Fruit fly (Drosophila melanogaster) whole organism, embryonic: Measurements from ENCODE around the gene CG9839.

Experiments used
- Bdp1 ChIP-seq: fragments of 200-800 bp; sonication (Bioruptor generic); optimal IDR thresholded peaks from 3 replicates; lab custom pipeline; 2016; ENCODE audit warnings: missing biosample characterization, missing genetic modification characterization
- Blimp-1 ChIP-seq: fragments of 200-800 bp; sonication (Bioruptor generic); optimal IDR thresholded peaks from 3 replicates; lab custom pipeline; 2018; ENCODE audit warnings: missing biosample characterization, missing genetic modification characterization, mild to moderate bottlenecking, moderate library complexity, missing genetic modification reagents
- Bteb2 ChIP-seq: fragments of 200-800 bp; sonication (Bioruptor generic); optimal IDR thresholded peaks from 2 replicates; lab custom pipeline; 2016; ENCODE audit warnings: missing biosample characterization, missing genetic modification characterization
- C15 ChIP-seq: fragments of 200-800 bp; sonication (Bioruptor generic); IDR thresholded peaks from 3 replicates; pipeline ENCODE4 v1.3.6; 2022; ENCODE audit warnings: missing biosample characterization, missing genetic modification characterization
- CG10462 ChIP-seq: fragments of 200-800 bp; sonication (Bioruptor generic); optimal IDR thresholded peaks from 2 replicates; lab custom pipeline; 2016; ENCODE audit warnings: missing biosample characterization, missing genetic modification characterization
- CG11247 ChIP-seq: fragments of 200-800 bp; sonication (Bioruptor generic); IDR thresholded peaks from 2 replicates; pipeline ENCODE4 v1.3.6; 2022; ENCODE audit warnings: missing biosample characterization, missing genetic modification characterization
- CG11504 ChIP-seq: fragments of 200-800 bp; sonication (Bioruptor generic); optimal IDR thresholded peaks from 3 replicates; lab custom pipeline; 2019; ENCODE audit warnings: missing biosample characterization, mild to moderate bottlenecking, missing genetic modification characterization, moderate library complexity
- CG12071 ChIP-seq: fragments of 200-800 bp; sonication (Bioruptor generic); optimal IDR thresholded peaks from 3 replicates; lab custom pipeline; 2018; ENCODE audit warnings: missing biosample characterization, mild to moderate bottlenecking, missing genetic modification characterization
- CG1233 ChIP-seq: fragments of 200-800 bp; sonication (Bioruptor generic); optimal IDR thresholded peaks from 4 replicates; lab custom pipeline; 2018; ENCODE audit warnings: missing biosample characterization, mild to moderate bottlenecking, missing genetic modification characterization
- CG14014 ChIP-seq: fragments of 200-800 bp; sonication (Bioruptor generic); IDR thresholded peaks from 2 replicates; pipeline ENCODE4 v1.3.6; 2022; ENCODE audit warnings: missing biosample characterization, missing genetic modification characterization
- CG14441 ChIP-seq: fragments of 200-800 bp; sonication (Bioruptor generic); IDR thresholded peaks from 2 replicates; pipeline ENCODE4 v1.3.6; 2022; ENCODE audit warnings: missing biosample characterization, missing genetic modification characterization
- CG15269 ChIP-seq: fragments of 200-800 bp; sonication (Bioruptor generic); optimal IDR thresholded peaks from 2 replicates; lab custom pipeline; 2018; ENCODE audit warnings: missing biosample characterization, mild to moderate bottlenecking, missing genetic modification characterization, moderate library complexity
- CG1602 ChIP-seq: fragments of 200-800 bp; sonication (Bioruptor generic); optimal IDR thresholded peaks from 3 replicates; lab custom pipeline; 2016; ENCODE audit warnings: missing biosample characterization, missing genetic modification characterization
- CG18476 ChIP-seq: fragments of 200-800 bp; sonication (Bioruptor generic); optimal IDR thresholded peaks from 2 replicates; lab custom pipeline; 2016; ENCODE audit warnings: missing biosample characterization, mild to moderate bottlenecking, missing genetic modification characterization
- CG18764 ChIP-seq: fragments of 200-800 bp; sonication (Bioruptor generic); optimal IDR thresholded peaks from 3 replicates; lab custom pipeline; 2016; ENCODE audit warnings: missing biosample characterization, missing genetic modification characterization
- CG2889 ChIP-seq: fragments of 200-800 bp; sonication (Bioruptor generic); IDR thresholded peaks from 3 replicates; pipeline ENCODE4 v1.3.6; 2022; ENCODE audit warnings: missing biosample characterization, missing genetic modification characterization
- CG32772 ChIP-seq: fragments of 200-800 bp; sonication (Bioruptor generic); IDR thresholded peaks from 2 replicates; pipeline ENCODE4 v1.3.6; 2022; ENCODE audit warnings: missing biosample characterization, missing genetic modification characterization
- CG6683 ChIP-seq: fragments of 200-800 bp; sonication (Bioruptor generic); optimal IDR thresholded peaks from 2 replicates; lab custom pipeline; 2017; ENCODE audit warnings: missing biosample characterization, mild to moderate bottlenecking, missing genetic modification characterization, missing genetic modification reagents
- D19A ChIP-seq: fragments of 200-800 bp; optimal IDR thresholded peaks from 3 replicates; lab custom pipeline; 2019; ENCODE audit warnings: missing biosample characterization, mild to moderate bottlenecking, missing genetic modification characterization, moderate library complexity
- D19B ChIP-seq: fragments of 200-800 bp; sonication (Bioruptor generic); optimal IDR thresholded peaks from 2 replicates; lab custom pipeline; 2017; ENCODE audit warnings: missing biosample characterization, mild to moderate bottlenecking, missing genetic modification characterization
- Doc2 ChIP-seq: fragments of 200-800 bp; sonication (Bioruptor generic); IDR thresholded peaks from 2 replicates; pipeline ENCODE4 v1.3.6; 2022; ENCODE audit warnings: missing biosample characterization, missing genetic modification characterization
- E2f1 ChIP-seq: fragments of 200-800 bp; sonication (Bioruptor generic); IDR thresholded peaks from 2 replicates; pipeline ENCODE4 v1.3.6; 2022; ENCODE audit warnings: missing biosample characterization, missing genetic modification characterization
- Fer2 ChIP-seq: fragments of 200-800 bp; sonication (Bioruptor generic); optimal IDR thresholded peaks from 2 replicates; lab custom pipeline; 2018; ENCODE audit warnings: missing biosample characterization, mild to moderate bottlenecking, missing genetic modification characterization, moderate library complexity
- Hr51 ChIP-seq, 2 experiments: fragments of 200-800 bp; sonication (Bioruptor generic); optimal IDR thresholded peaks; 2 replicates in 1 of 2; 3 replicates in 1 of 2; lab custom pipeline; 2016 to 2018; ENCODE audit warnings: missing biosample characterization in 2 of 2, missing genetic modification characterization in 2 of 2, mild to moderate bottlenecking in 1 of 2, moderate library complexity in 1 of 2
- Med ChIP-seq: fragments of 200-800 bp; sonication (Bioruptor generic); peaks from one replicate; lab custom pipeline; 2016; ENCODE audit warnings: missing biosample characterization, missing genetic modification characterization, mild to moderate bottlenecking, inconsistent platforms, moderate library complexity
- Mrtf ChIP-seq: fragments of 200-800 bp; sonication (Bioruptor generic); IDR thresholded peaks from 3 replicates; pipeline ENCODE4 v1.3.6; 2022; ENCODE audit warnings: missing biosample characterization, missing genetic modification characterization
- NK7.1 ChIP-seq: fragments of 200-800 bp; sonication (Bioruptor generic); optimal IDR thresholded peaks from 3 replicates; lab custom pipeline; 2016; ENCODE audit warnings: missing biosample characterization, missing genetic modification characterization
- Stat92E ChIP-seq, 3 experiments: fragments of >200 bp in 2 of 3; fragments of 200-800 bp in 1 of 3; sonication (Bioruptor generic) in 1 of 3; optimal IDR thresholded peaks; 2 replicates each; lab custom pipeline; 2017 to 2019; ENCODE audit warnings: missing biosample characterization in 3 of 3, missing genetic modification characterization in 3 of 3, mild to moderate bottlenecking in 1 of 3, moderate library complexity in 1 of 3
- Trl ChIP-seq, 3 experiments: fragments of >200 bp in 2 of 3; fragments of 200-800 bp in 1 of 3; sonication (Bioruptor generic) in 1 of 3; optimal IDR thresholded peaks; 2 replicates in 1 of 3; 3 replicates in 2 of 3; lab custom pipeline; 2016 to 2017; ENCODE audit warnings: missing biosample characterization in 1 of 3, missing genetic modification characterization in 1 of 3
- al ChIP-seq: fragments of 200-800 bp; sonication (Bioruptor generic); IDR thresholded peaks from 2 replicates; pipeline ENCODE4 v1.3.6; 2022; ENCODE audit warnings: missing biosample characterization, missing genetic modification characterization
- bcd ChIP-seq: fragments of 200-800 bp; sonication (Bioruptor generic); optimal IDR thresholded peaks from 2 replicates; lab custom pipeline; 2017; ENCODE audit warnings: missing biosample characterization, mild to moderate bottlenecking, missing genetic modification characterization
- bsh ChIP-seq, 2 experiments: fragments of 200-800 bp; sonication (Bioruptor generic); optimal IDR thresholded peaks; 2 replicates each; lab custom pipeline; 2017 to 2018; ENCODE audit warnings: mild to moderate bottlenecking in 2 of 2, missing biosample characterization in 2 of 2, missing genetic modification characterization in 2 of 2, moderate library complexity in 1 of 2
- cad ChIP-seq: fragments of >200 bp; optimal IDR thresholded peaks from 2 replicates; lab custom pipeline; 2017; ENCODE audit warnings: missing biosample characterization, missing genetic modification characterization
- caup ChIP-seq: fragments of 200-800 bp; sonication (Bioruptor generic); optimal IDR thresholded peaks from 3 replicates; lab custom pipeline; 2017; ENCODE audit warnings: missing biosample characterization, mild to moderate bottlenecking, missing genetic modification characterization, moderate library complexity; ENCODE audit not compliant: severe bottlenecking
- corto ChIP-seq: fragments of 200-800 bp; sonication (Bioruptor generic); optimal IDR thresholded peaks from 2 replicates; lab custom pipeline; 2016; ENCODE audit warnings: missing biosample characterization, mild to moderate bottlenecking, missing genetic modification characterization, moderate library complexity
- exex ChIP-seq: fragments of 200-800 bp; sonication (Bioruptor generic); optimal IDR thresholded peaks from 4 replicates; lab custom pipeline; 2018; ENCODE audit warnings: missing biosample characterization, mild to moderate bottlenecking, missing genetic modification characterization, moderate library complexity
- gro ChIP-seq: fragments of 200-800 bp; sonication (Bioruptor generic); optimal IDR thresholded peaks from 2 replicates; lab custom pipeline; 2016; ENCODE audit warnings: missing biosample characterization, missing genetic modification characterization
- gsb-n ChIP-seq: fragments of 200-800 bp; sonication (Bioruptor generic); optimal IDR thresholded peaks from 3 replicates; lab custom pipeline; 2018; ENCODE audit warnings: missing biosample characterization, mild to moderate bottlenecking, missing genetic modification characterization
- hbn ChIP-seq: fragments of 200-800 bp; sonication (Bioruptor generic); IDR thresholded peaks from 2 replicates; pipeline ENCODE4 v1.3.6; 2022; ENCODE audit warnings: missing biosample characterization, missing genetic modification characterization; ENCODE audit not compliant: partially characterized antibody
- kah ChIP-seq: fragments of 200-800 bp; sonication (Bioruptor generic); optimal IDR thresholded peaks from 2 replicates; lab custom pipeline; 2018; ENCODE audit warnings: missing biosample characterization, mild to moderate bottlenecking, missing genetic modification characterization
- org-1 ChIP-seq: fragments of 200-800 bp; sonication (Bioruptor generic); optimal IDR thresholded peaks from 2 replicates; lab custom pipeline; 2017; ENCODE audit warnings: missing biosample characterization, missing genetic modification characterization
- pho ChIP-seq: fragments of 200-800 bp; sonication (Bioruptor generic); optimal IDR thresholded peaks from 2 replicates; lab custom pipeline; 2016; ENCODE audit warnings: missing biosample characterization, missing genetic modification characterization
- sim ChIP-seq: fragments of 200-800 bp; sonication (Bioruptor generic); IDR thresholded peaks from 2 replicates; pipeline ENCODE4 v1.3.6; 2022; ENCODE audit warnings: missing biosample characterization, missing genetic modification characterization
- slbo ChIP-seq: fragments of 200-800 bp; sonication (Bioruptor generic); IDR thresholded peaks from 2 replicates; pipeline ENCODE4 v1.3.6; 2022; ENCODE audit warnings: missing biosample characterization, missing genetic modification characterization
- tx ChIP-seq: fragments of 200-800 bp; sonication (Bioruptor generic); optimal IDR thresholded peaks from 2 replicates; lab custom pipeline; 2016; ENCODE audit warnings: missing biosample characterization, missing genetic modification characterization
- unpg ChIP-seq: fragments of 200-800 bp; sonication (Bioruptor generic); optimal IDR thresholded peaks from 3 replicates; lab custom pipeline; 2018; ENCODE audit warnings: missing biosample characterization, mild to moderate bottlenecking, missing genetic modification characterization, moderate library complexity
- vfl ChIP-seq: fragments of 200-800 bp; sonication (Bioruptor generic); optimal IDR thresholded peaks from 2 replicates; lab custom pipeline; 2016; ENCODE audit warnings: missing biosample characterization, missing genetic modification characterization
- z ChIP-seq: fragments of 200-800 bp; sonication (Bioruptor generic); IDR thresholded peaks from 3 replicates; pipeline ENCODE4 v1.3.6; 2022; ENCODE audit warnings: missing biosample characterization, missing genetic modification characterization
- zf30C ChIP-seq: fragments of 200-800 bp; sonication (Bioruptor generic); optimal IDR thresholded peaks from 3 replicates; lab custom pipeline; 2018; ENCODE audit warnings: missing biosample characterization, mild to moderate bottlenecking, missing genetic modification characterization

Gene CG9839

dm6 chr3R:8788722-8789400, 16.7 kb downstream of the CG9839 start (continued):
- TF ChIP-seq CG11504 (peak; percentile 77), kah (GFP tag; lab: Kevin White, UChicago) (peak; percentile 7), slbo (GFP tag; lab: Robert Waterston, UW) (no peak), gro (GFP tag; lab: Kevin White, UChicago) (no peak), cad (GFP tag; lab: Kevin White, UChicago) (no peak), CG6683 (no peak), E2f1 (GFP tag; lab: Robert Waterston, UW) (peak; percentile 67), vfl (GFP tag; lab: Kevin White, UChicago) (no peak), CG11247 (GFP tag; lab: Robert Waterston, UW) (peak; percentile 64), Bdp1 (GFP tag; lab: Kevin White, UChicago) (no peak), Trl (optimal IDR thresholded peaks at IDR 0.05; lab: Kevin White, UChicago) (no peak), Trl (GFP tag; optimal IDR thresholded peaks at IDR 0.05; lab: Kevin White, UChicago) (no peak), bcd (GFP tag; lab: Kevin White, UChicago) (peak; percentile 34), bsh (GFP tag; optimal IDR thresholded peaks at IDR 0.05; lab: Kevin White, UChicago) (peak; percentile 54 to 68), gsb-n (tag; lab: Kevin White, UChicago) (peak; percentile 2), CG2889 (peak; percentile 15; the same call in 1 of the 3 replicates), NK7.1 (GFP tag; lab: Kevin White, UChicago) (no peak), sim (peak; percentile 56; the same call in 1 of the 2 replicates), CG1602 (GFP tag; lab: Kevin White, UChicago) (peak; percentile 43), C15 (GFP tag; lab: Robert Waterston, UW) (no peak), tx (no peak), CG15269 (peak; percentile 52), CG32772 (GFP tag; lab: Robert Waterston, UW) (peak; percentile 71), zf30C (GFP tag; lab: Kevin White, UChicago) (no peak), al (GFP tag; lab: Robert Waterston, UW) (no peak), Stat92E (GFP tag; optimal IDR thresholded peaks at IDR 0.05; lab: Kevin White, UChicago) (no peak), z (no peak), Hr51 (GFP tag; optimal IDR thresholded peaks at IDR 0.05; lab: Kevin White, UChicago) (peak in 1 of 2 experiments; percentile 74), Doc2 (GFP tag; lab: Robert Waterston, UW) (no peak), Med (peak; percentile 13), Blimp-1 (GFP tag; lab: Kevin White, UChicago) (peak; percentile 53), unpg (GFP tag; lab: Kevin White, UChicago) (peak; percentile 63), org-1 (GFP tag; lab: Kevin White, UChicago) (no peak), CG18476 (GFP tag; lab: Kevin White, UChicago) (no peak), Fer2 (tag; lab: Kevin White, UChicago) (no peak), D19B (GFP tag; lab: Kevin White, UChicago) (no peak), CG14441 (GFP tag; lab: Robert Waterston, UW) (peak; percentile 80), CG10462 (GFP tag; lab: Kevin White, UChicago) (no peak), D19A (tag; lab: Kevin White, UChicago) (peak; percentile 47), CG18764 (GFP tag; lab: Kevin White, UChicago) (no peak), Mrtf (GFP tag; lab: Robert Waterston, UW) (peak; percentile 62; the same call in 1 of the 3 replicates), caup (GFP tag; lab: Kevin White, UChicago) (no peak), exex (tag; lab: Kevin White, UChicago) (no peak), CG1233 (GFP tag; lab: Kevin White, UChicago) (peak; percentile 5), pho (GFP tag; lab: Kevin White, UChicago) (no peak), hbn (GFP tag; lab: Robert Waterston, UW) (no peak), CG12071 (GFP tag; lab: Kevin White, UChicago) (no peak), corto (no peak), CG14014 (peak; percentile 28; the same call in 1 of the 2 replicates), Bteb2 (no peak)
